Fruit fly (Drosophila melanogaster) whole organism, embryonic: ENCODE measurements around the gene CG3457.
A peak's percentile ranks its signal among the peaks of the same experiment; 100 is the strongest.

Experiments used
- Antp ChIP-seq: fragments of 200-800 bp; sonication (Bioruptor generic); optimal IDR thresholded peaks from 3 replicates; lab custom pipeline; 2016; ENCODE audit warnings: missing biosample characterization, missing genetic modification characterization
- Blimp-1 ChIP-seq: fragments of 200-800 bp; sonication (Bioruptor generic); optimal IDR thresholded peaks from 3 replicates; lab custom pipeline; 2018; ENCODE audit warnings: missing biosample characterization, missing genetic modification characterization, mild to moderate bottlenecking, moderate library complexity, missing genetic modification reagents
- CG10209 ChIP-seq: fragments of 200-800 bp; sonication (Bioruptor generic); optimal IDR thresholded peaks from 3 replicates; lab custom pipeline; 2017; ENCODE audit warnings: missing biosample characterization, mild to moderate bottlenecking, missing genetic modification characterization, missing genetic modification reagents
- CG10366 ChIP-seq: fragments of 200-800 bp; sonication (Bioruptor generic); IDR thresholded peaks from 2 replicates; pipeline ENCODE4 v1.3.6; 2022; ENCODE audit warnings: missing biosample characterization, missing genetic modification characterization
- CG10431 ChIP-seq: fragments of 200-800 bp; sonication (Bioruptor generic); optimal IDR thresholded peaks from 3 replicates; lab custom pipeline; 2018; ENCODE audit warnings: missing biosample characterization, mild to moderate bottlenecking, missing genetic modification characterization
- CG12391 ChIP-seq: fragments of 200-800 bp; sonication (Bioruptor generic); optimal IDR thresholded peaks from 3 replicates; lab custom pipeline; 2018; ENCODE audit warnings: missing biosample characterization, mild to moderate bottlenecking, missing genetic modification characterization, moderate library complexity
- CG12769 ChIP-seq: fragments of 200-800 bp; sonication (Bioruptor generic); optimal IDR thresholded peaks from 2 replicates; lab custom pipeline; 2019; ENCODE audit warnings: missing biosample characterization, mild to moderate bottlenecking, missing genetic modification characterization, moderate library complexity
- CG14014 ChIP-seq: fragments of 200-800 bp; sonication (Bioruptor generic); IDR thresholded peaks from 2 replicates; pipeline ENCODE4 v1.3.6; 2022; ENCODE audit warnings: missing biosample characterization, missing genetic modification characterization
- CG1529 ChIP-seq: fragments of 200-800 bp; sonication (Bioruptor generic); optimal IDR thresholded peaks from 3 replicates; lab custom pipeline; 2018; ENCODE audit warnings: missing biosample characterization, missing genetic modification characterization
- CG15601 ChIP-seq: fragments of 200-800 bp; sonication (Bioruptor generic); optimal IDR thresholded peaks from 3 replicates; lab custom pipeline; 2019; ENCODE audit warnings: missing biosample characterization, mild to moderate bottlenecking, missing genetic modification characterization, moderate library complexity
- CG17186 ChIP-seq: fragments of 200-800 bp; sonication (Bioruptor generic); optimal IDR thresholded peaks from 3 replicates; lab custom pipeline; 2017; ENCODE audit warnings: missing biosample characterization, missing genetic modification reagents, missing genetic modification characterization
- CG32767 ChIP-seq: fragments of 200-800 bp; sonication (Bioruptor generic); IDR thresholded peaks from 2 replicates; pipeline ENCODE4 v1.3.6; 2022; ENCODE audit warnings: missing biosample characterization, missing genetic modification characterization
- CG3847 ChIP-seq: fragments of 200-800 bp; sonication (Bioruptor generic); IDR thresholded peaks from 2 replicates; pipeline ENCODE4 v1.3.6; 2022; ENCODE audit warnings: missing biosample characterization, missing genetic modification characterization
- CG4360 ChIP-seq: fragments of 200-800 bp; sonication (Bioruptor generic); IDR thresholded peaks from 2 replicates; pipeline ENCODE4 v1.3.6; 2022; ENCODE audit warnings: missing biosample characterization, missing genetic modification characterization
- CG6254 ChIP-seq: fragments of 200-800 bp; sonication (Bioruptor generic); optimal IDR thresholded peaks from 3 replicates; lab custom pipeline; 2017; ENCODE audit warnings: mild to moderate bottlenecking, missing biosample characterization, missing genetic modification reagents, missing genetic modification characterization
- CG7987 ChIP-seq: fragments of 200-800 bp; sonication (Bioruptor generic); optimal IDR thresholded peaks from 2 replicates; lab custom pipeline; 2018; ENCODE audit warnings: missing biosample characterization, mild to moderate bottlenecking, missing genetic modification characterization, moderate library complexity
- CG9932 ChIP-seq: fragments of 200-800 bp; sonication (Bioruptor generic); IDR thresholded peaks from 2 replicates; pipeline ENCODE4 v1.3.6; 2022; ENCODE audit warnings: missing biosample characterization, missing genetic modification characterization
- CHES-1-like ChIP-seq: fragments of 200-800 bp; sonication (Bioruptor generic); optimal IDR thresholded peaks from 2 replicates; lab custom pipeline; 2016; ENCODE audit warnings: missing biosample characterization, missing genetic modification characterization
- Deaf1 ChIP-seq: fragments of 200-800 bp; optimal IDR thresholded peaks from 3 replicates; lab custom pipeline; 2019; ENCODE audit warnings: missing biosample characterization, mild to moderate bottlenecking, missing genetic modification characterization, moderate library complexity
- Doc3 ChIP-seq: fragments of 200-800 bp; sonication (Bioruptor generic); IDR thresholded peaks from 3 replicates; pipeline ENCODE4 v1.3.6; 2022; ENCODE audit warnings: missing biosample characterization, missing genetic modification characterization; ENCODE audit not compliant: partially characterized antibody
- ERR ChIP-seq: fragments of 200-800 bp; sonication (Bioruptor generic); optimal IDR thresholded peaks from 2 replicates; lab custom pipeline; 2016; ENCODE audit warnings: missing biosample characterization, missing genetic modification characterization
- GATAe ChIP-seq: fragments of 200-800 bp; sonication (Bioruptor generic); conservative IDR thresholded peaks from 2 replicates; pipeline ENCODE4 v1.3.6; 2022; ENCODE audit warnings: missing biosample characterization, missing genetic modification characterization
- Hand ChIP-seq: fragments of 200-800 bp; sonication (Bioruptor generic); optimal IDR thresholded peaks from 2 replicates; lab custom pipeline; 2017; ENCODE audit warnings: mild to moderate bottlenecking, missing biosample characterization, missing genetic modification reagents, missing genetic modification characterization
- Kr ChIP-seq: fragments of 200-800 bp; sonication (Bioruptor generic); optimal IDR thresholded peaks from 2 replicates; lab custom pipeline; 2017; ENCODE audit warnings: missing biosample characterization, mild to moderate bottlenecking, missing genetic modification characterization
- Mrtf ChIP-seq: fragments of 200-800 bp; sonication (Bioruptor generic); IDR thresholded peaks from 3 replicates; pipeline ENCODE4 v1.3.6; 2022; ENCODE audit warnings: missing biosample characterization, missing genetic modification characterization
- Nf-YB ChIP-seq: fragments of 200-800 bp; sonication (Bioruptor generic); optimal IDR thresholded peaks from 3 replicates; lab custom pipeline; 2019; ENCODE audit warnings: missing biosample characterization, mild to moderate bottlenecking, missing genetic modification characterization, moderate library complexity
- Ssrp ChIP-seq: fragments of 200-800 bp; sonication (Bioruptor generic); optimal IDR thresholded peaks from 2 replicates; lab custom pipeline; 2018; ENCODE audit warnings: missing biosample characterization, mild to moderate bottlenecking, missing genetic modification characterization, moderate library complexity
- ab ChIP-seq: fragments of 200-800 bp; sonication (Bioruptor generic); optimal IDR thresholded peaks from 2 replicates; lab custom pipeline; 2016; ENCODE audit warnings: missing biosample characterization, missing genetic modification characterization
- bigmax ChIP-seq: fragments of 200-800 bp; sonication (Bioruptor generic); optimal IDR thresholded peaks from 2 replicates; lab custom pipeline; 2018; ENCODE audit warnings: missing biosample characterization, mild to moderate bottlenecking, missing genetic modification characterization
- dan ChIP-seq: fragments of 200-800 bp; sonication (Bioruptor generic); IDR thresholded peaks from 2 replicates; pipeline ENCODE4 v1.3.6; 2022; ENCODE audit warnings: missing biosample characterization, missing genetic modification characterization
- dysf ChIP-seq: fragments of 200-800 bp; sonication (Bioruptor generic); IDR thresholded peaks from 3 replicates; pipeline ENCODE4 v1.3.6; 2022; ENCODE audit warnings: missing biosample characterization, missing genetic modification characterization
- ems ChIP-seq: fragments of 200-800 bp; sonication (Bioruptor generic); optimal IDR thresholded peaks from 3 replicates; lab custom pipeline; 2016; ENCODE audit warnings: missing biosample characterization, missing genetic modification characterization
- exex ChIP-seq: fragments of 200-800 bp; sonication (Bioruptor generic); optimal IDR thresholded peaks from 4 replicates; lab custom pipeline; 2018; ENCODE audit warnings: missing biosample characterization, mild to moderate bottlenecking, missing genetic modification characterization, moderate library complexity
- ftz-f1 ChIP-seq: fragments of 200-800 bp; sonication (Bioruptor generic); optimal IDR thresholded peaks from 2 replicates; lab custom pipeline; 2016; ENCODE audit warnings: missing biosample characterization, missing genetic modification characterization
- gro ChIP-seq: fragments of 200-800 bp; sonication (Bioruptor generic); optimal IDR thresholded peaks from 2 replicates; lab custom pipeline; 2016; ENCODE audit warnings: missing biosample characterization, missing genetic modification characterization
- jigr1 ChIP-seq: fragments of 200-800 bp; sonication (Bioruptor generic); IDR thresholded peaks from 3 replicates; pipeline ENCODE4 v1.3.6; 2022; ENCODE audit warnings: missing biosample characterization, missing genetic modification characterization
- lab ChIP-seq: fragments of 200-800 bp; sonication (Bioruptor generic); optimal IDR thresholded peaks from 3 replicates; lab custom pipeline; 2017; ENCODE audit warnings: missing biosample characterization, missing genetic modification characterization, mild to moderate bottlenecking, moderate library complexity, missing genetic modification reagents
- nau ChIP-seq: fragments of 200-800 bp; sonication (Bioruptor generic); optimal IDR thresholded peaks from 3 replicates; lab custom pipeline; 2017; ENCODE audit warnings: missing biosample characterization, mild to moderate bottlenecking, missing genetic modification characterization, missing genetic modification reagents
- pb ChIP-seq: fragments of 200-800 bp; sonication (Bioruptor generic); optimal IDR thresholded peaks from 3 replicates; lab custom pipeline; 2016; ENCODE audit warnings: missing biosample characterization, missing genetic modification characterization
- pnt ChIP-seq: fragments of 200-800 bp; sonication (Bioruptor generic); optimal IDR thresholded peaks from 3 replicates; lab custom pipeline; 2016; ENCODE audit warnings: missing biosample characterization, missing genetic modification characterization
- prd ChIP-seq, 3 experiments: fragments of >200 bp in 2 of 3; fragments of 200-800 bp in 1 of 3; sonication (Bioruptor generic) in 1 of 3; optimal IDR thresholded peaks in 2 of 3; IDR thresholded peaks in 1 of 3; 2 replicates in 2 of 3; 3 replicates in 1 of 3; pipeline versions ENCODE4 v1.3.6 to Lab custom; 2017 to 2022; ENCODE audit warnings: missing biosample characterization in 1 of 3, missing genetic modification characterization in 1 of 3
- pzg ChIP-seq: fragments of 200-800 bp; sonication (Bioruptor generic); optimal IDR thresholded peaks from 3 replicates; lab custom pipeline; 2018; ENCODE audit warnings: missing biosample characterization, mild to moderate bottlenecking, missing genetic modification characterization, moderate library complexity
- sima ChIP-seq: fragments of 200-800 bp; sonication (Bioruptor generic); optimal IDR thresholded peaks from 2 replicates; lab custom pipeline; 2016; ENCODE audit warnings: missing biosample characterization, missing genetic modification characterization
- sob ChIP-seq: fragments of 200-800 bp; sonication (Bioruptor generic); IDR thresholded peaks from 2 replicates; pipeline ENCODE4 v1.3.6; 2022; ENCODE audit warnings: missing biosample characterization, missing genetic modification characterization
- trh ChIP-seq: fragments of 200-800 bp; sonication (Bioruptor generic); optimal IDR thresholded peaks from 2 replicates; lab custom pipeline; 2016; ENCODE audit warnings: missing biosample characterization, missing genetic modification characterization
- vfl ChIP-seq: fragments of 200-800 bp; sonication (Bioruptor generic); optimal IDR thresholded peaks from 2 replicates; lab custom pipeline; 2016; ENCODE audit warnings: missing biosample characterization, missing genetic modification characterization
- wek ChIP-seq: fragments of 200-800 bp; sonication (Bioruptor generic); optimal IDR thresholded peaks from 3 replicates; lab custom pipeline; 2018; ENCODE audit warnings: missing biosample characterization, mild to moderate bottlenecking, missing genetic modification characterization, moderate library complexity
- wor ChIP-seq: fragments of 200-800 bp; sonication (Bioruptor generic); IDR thresholded peaks from 2 replicates; pipeline ENCODE4 v1.3.6; 2022; ENCODE audit warnings: missing biosample characterization, missing genetic modification characterization
- zen2 ChIP-seq: fragments of 200-800 bp; sonication (Bioruptor generic); IDR thresholded peaks from 3 replicates; pipeline ENCODE4 v1.3.6; 2022; ENCODE audit warnings: missing biosample characterization, missing genetic modification characterization; ENCODE audit not compliant: partially characterized antibody
- zf30C ChIP-seq: fragments of 200-800 bp; sonication (Bioruptor generic); optimal IDR thresholded peaks from 3 replicates; lab custom pipeline; 2018; ENCODE audit warnings: missing biosample characterization, mild to moderate bottlenecking, missing genetic modification characterization
- zfh1 ChIP-seq: fragments of 200-800 bp; sonication (Bioruptor generic); IDR thresholded peaks from 3 replicates; pipeline ENCODE4 v1.3.6; 2022; ENCODE audit warnings: missing biosample characterization, missing genetic modification characterization

The CG3457 gene

dm6 chrX:2149478-2149877 lies 38.1 kb upstream of the CG3457 start, which contains the start of gene bcn92 (continued):
- TF ChIP-seq CG14014 (GFP tag; lab: Robert Waterston, UW), result peak; percentile 60; the same call in 1 of the 2 replicates
- TF ChIP-seq CG10431 (GFP tag; lab: Kevin White, UChicago), result peak; percentile 83
- no peak; the same call in 2 of the 3 replicates for TF ChIP-seq zfh1 (GFP tag; lab: Robert Waterston, UW)
- TF ChIP-seq ab, result no peak
- TF ChIP-seq Deaf1 (tag; lab: Kevin White, UChicago), result no peak
- TF ChIP-seq lab (GFP tag; lab: Kevin White, UChicago), result no peak
- peak; percentile 19 for TF ChIP-seq ERR (GFP tag; lab: Kevin White, UChicago)
- TF ChIP-seq CG10366 (GFP tag; lab: Robert Waterston, UW), result 0 out of 2 replicates have a peak, but pooled peaks have one; percentile 21
- TF ChIP-seq CG7987, result no peak
- peak; percentile 59 for TF ChIP-seq gro (GFP tag; lab: Kevin White, UChicago)
- peak; percentile 33 for TF ChIP-seq vfl (GFP tag; lab: Kevin White, UChicago)
- no peak for TF ChIP-seq Kr (GFP tag; lab: Kevin White, UChicago)
- no peak for TF ChIP-seq wek
- TF ChIP-seq pnt, result peak; percentile 14
- TF ChIP-seq ems (GFP tag; lab: Kevin White, UChicago), result no peak
- TF ChIP-seq CHES-1-like (GFP tag; lab: Kevin White, UChicago), result peak; percentile 29
- TF ChIP-seq Antp (GFP tag; lab: Kevin White, UChicago), result peak; percentile 41
- TF ChIP-seq Mrtf (GFP tag; lab: Robert Waterston, UW), result no peak
- no peak for TF ChIP-seq CG6254 (GFP tag; lab: Kevin White, UChicago)
- TF ChIP-seq pb, result no peak
- no peak for TF ChIP-seq GATAe (GFP tag; lab: Robert Waterston, UW)
- no peak for TF ChIP-seq nau (GFP tag; lab: Kevin White, UChicago)
- no peak for TF ChIP-seq exex
- TF ChIP-seq dysf (GFP tag; lab: Robert Waterston, UW), result no peak
- no peak for TF ChIP-seq CG17186 (GFP tag; lab: Kevin White, UChicago)
- peak; percentile 94 for TF ChIP-seq Doc3 (GFP tag; lab: Robert Waterston, UW)
- TF ChIP-seq zf30C (GFP tag; lab: Kevin White, UChicago), result no peak
- no peak for TF ChIP-seq CG32767
- no peak for TF ChIP-seq CG4360 (GFP tag; lab: Robert Waterston, UW)
- peak; percentile 19 for TF ChIP-seq CG10209 (GFP tag; lab: Kevin White, UChicago)
- no peak for TF ChIP-seq dan
- TF ChIP-seq pzg (GFP tag; lab: Kevin White, UChicago), result peak; percentile 69
- peak; percentile 8 for TF ChIP-seq Nf-YB (GFP tag; lab: Kevin White, UChicago)
- no peak for TF ChIP-seq prd (optimal IDR thresholded peaks at IDR 0.05; lab: Kevin White, UChicago)
- TF ChIP-seq prd (GFP tag; IDR thresholded peaks at IDR 0.05; lab: Robert Waterston, UW), result peak; percentile 49; the same call in 1 of the 3 replicates
- TF ChIP-seq CG9932 (GFP tag; lab: Robert Waterston, UW), result peak; percentile 84
- TF ChIP-seq sob (GFP tag; lab: Robert Waterston, UW), result peak; percentile 57
- peak; percentile 20 for TF ChIP-seq Blimp-1 (GFP tag; lab: Kevin White, UChicago)
- peak; percentile 39 for TF ChIP-seq CG3847 (GFP tag; lab: Robert Waterston, UW)
- TF ChIP-seq bigmax (GFP tag; lab: Kevin White, UChicago), result no peak
- peak; percentile 46 for TF ChIP-seq CG12769 (tag; lab: Kevin White, UChicago)
- TF ChIP-seq CG12391, result peak; percentile 64
- no peak for TF ChIP-seq sima (GFP tag; lab: Kevin White, UChicago)
- peak; percentile 20 for TF ChIP-seq CG15601 (tag; lab: Kevin White, UChicago)
- peak; percentile 92 for TF ChIP-seq zen2 (GFP tag; lab: Robert Waterston, UW)
- peak; percentile 2 for TF ChIP-seq Ssrp (tag; lab: Kevin White, UChicago)
- peak; percentile 48 for TF ChIP-seq ftz-f1
- no peak for TF ChIP-seq trh (GFP tag; lab: Kevin White, UChicago)
- no peak for TF ChIP-seq jigr1
- TF ChIP-seq Hand, result no peak
- no peak for TF ChIP-seq wor
- no peak for TF ChIP-seq CG1529 (GFP tag; lab: Kevin White, UChicago)
